Worm (Caenorhabditis elegans): Measurements from ENCODE around the gene cki-2.

cki-2 gene

ce11 chrII:7806872-7807271, 9.4 kb upstream of the cki-2 start:
- no peak for TF ChIP-seq elt-1 (tag; optimal IDR thresholded peaks at IDR 0.05; ENCODE audit: borderline replicate concordance, insufficient read depth)
- no peak for TF ChIP-seq nhr-12 (tag; optimal IDR thresholded peaks at IDR 0.05)
- TF ChIP-seq blmp-1 (tag; optimal IDR thresholded peaks at IDR 0.05), result no peak
- TF ChIP-seq sem-2 (GFP tag; optimal IDR thresholded peaks at IDR 0.05), result no peak
- no peak for TF ChIP-seq ztf-11 (tag; optimal IDR thresholded peaks at IDR 0.05)
- TF ChIP-seq ham-2 (GFP tag; optimal IDR thresholded peaks at IDR 0.05), result no peak
- TF ChIP-seq elt-3 (tag; optimal IDR thresholded peaks at IDR 0.05), result no peak
- no peak for TF ChIP-seq ceh-43 (GFP tag; optimal IDR thresholded peaks at IDR 0.05)
- TF ChIP-seq hlh-1 (tag; optimal IDR thresholded peaks at IDR 0.05), result no peak
- no peak for TF ChIP-seq nhr-76 (tag; optimal IDR thresholded peaks at IDR 0.05)
- TF ChIP-seq mep-1 (tag; optimal IDR thresholded peaks at IDR 0.05), result no peak
- no peak for TF ChIP-seq bed-3 (GFP tag; optimal IDR thresholded peaks at IDR 0.05)
- TF ChIP-seq nhr-28 (tag; optimal IDR thresholded peaks at IDR 0.05), result no peak
- TF ChIP-seq tbx-8 (GFP tag; optimal IDR thresholded peaks at IDR 0.05), result no peak
- no peak for TF ChIP-seq lin-32 (GFP tag; optimal IDR thresholded peaks at IDR 0.05)
- no peak for TF ChIP-seq mls-2 (tag; optimal IDR thresholded peaks at IDR 0.05)
- no peak for TF ChIP-seq ceh-83 (GFP tag; optimal IDR thresholded peaks at IDR 0.05)
- TF ChIP-seq snpc-4 (tag; optimal IDR thresholded peaks at IDR 0.05), result no peak
- TF ChIP-seq unc-39 (tag; optimal IDR thresholded peaks at IDR 0.05), result no peak
- no peak for TF ChIP-seq unc-62 (GFP tag; optimal IDR thresholded peaks at IDR 0.05)

DNA sequence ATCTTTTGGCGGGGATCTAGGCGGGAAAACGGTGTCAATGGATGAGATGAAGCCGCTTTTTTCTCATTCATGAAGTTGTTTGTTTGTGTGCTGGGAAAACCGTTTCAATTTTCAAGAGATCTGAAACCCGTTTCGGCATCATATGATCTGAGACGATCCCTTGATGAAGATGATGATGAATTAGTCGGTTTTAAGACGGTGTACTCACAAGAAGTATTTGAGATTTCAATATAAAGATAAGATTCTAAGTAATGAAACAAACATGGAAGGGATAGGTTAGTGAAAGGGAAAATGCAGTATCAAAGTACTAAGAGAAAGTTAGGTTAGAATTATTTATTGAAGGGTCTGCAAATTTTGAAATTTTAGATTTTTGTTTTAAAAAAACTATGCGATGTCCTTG, 8.1 kb upstream of the cki-2 start:
- TF ChIP-seq pha-4 (tag; optimal IDR thresholded peaks at IDR 0.05) (no peak), bed-3 (GFP tag; optimal IDR thresholded peaks at IDR 0.05) (no peak), ceh-83 (GFP tag; optimal IDR thresholded peaks at IDR 0.05) (no peak), lsy-2 (tag; optimal IDR thresholded peaks at IDR 0.05) (no peak), ztf-11 (tag; optimal IDR thresholded peaks at IDR 0.05) (no peak), sptf-1 (tag; optimal IDR thresholded peaks at IDR 0.05) (no peak), nhr-2 (tag; optimal IDR thresholded peaks at IDR 0.05) (no peak), nhr-76 (tag; optimal IDR thresholded peaks at IDR 0.05) (no peak), flh-1 (GFP tag; optimal IDR thresholded peaks at IDR 0.05) (no peak), hlh-1 (tag; optimal IDR thresholded peaks at IDR 0.05) (no peak)

DNA sequence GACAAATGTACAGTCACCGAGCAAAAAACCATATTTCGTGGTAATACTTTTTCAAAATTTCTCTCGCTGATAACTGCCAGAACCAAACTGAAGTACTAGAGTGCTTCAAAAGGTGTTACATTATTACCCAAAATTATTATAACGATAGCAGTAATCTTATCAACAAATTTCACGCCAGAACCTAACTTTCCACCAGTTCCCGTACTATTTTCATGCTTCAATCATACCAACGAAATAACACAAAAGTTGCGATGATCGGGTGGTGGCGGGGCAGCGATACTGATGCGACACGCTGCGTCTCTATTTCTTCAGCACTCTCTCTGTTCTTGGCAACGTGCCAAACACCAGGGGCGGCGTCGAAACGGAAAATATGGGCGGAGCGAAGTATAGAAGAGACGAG, 7.3 kb upstream of the cki-2 start:
- TF ChIP-seq ceh-83 (GFP tag; optimal IDR thresholded peaks at IDR 0.05) (no peak), nhr-28 (tag; optimal IDR thresholded peaks at IDR 0.05) (no peak), mab-5 (tag; optimal IDR thresholded peaks at IDR 0.05) (no peak), elt-3 (tag; optimal IDR thresholded peaks at IDR 0.05) (no peak), unc-120 (tag; optimal IDR thresholded peaks at IDR 0.05; ENCODE audit: poor library complexity, severe bottlenecking) (peak; percentile 20), nhr-2 (tag; optimal IDR thresholded peaks at IDR 0.05) (no peak)

- TF ChIP-seq ceh-83 (GFP tag; optimal IDR thresholded peaks at IDR 0.05) (no peak), mls-2 (tag; optimal IDR thresholded peaks at IDR 0.05) (peak; percentile 68), bed-3 (GFP tag; optimal IDR thresholded peaks at IDR 0.05) (no peak), cnd-1 (tag; optimal IDR thresholded peaks at IDR 0.05) (peak; percentile 64), lin-13 (tag; optimal IDR thresholded peaks at IDR 0.05) (no peak), ceh-43 (GFP tag; optimal IDR thresholded peaks at IDR 0.05) (peak; percentile 6), ces-1 (GFP tag; optimal IDR thresholded peaks at IDR 0.05) (peak; percentile 90), hlh-1 (tag; optimal IDR thresholded peaks at IDR 0.05) (peak; percentile 66), lin-32 (GFP tag; optimal IDR thresholded peaks at IDR 0.05) (peak; percentile 81), M03D4.4 (tag; optimal IDR thresholded peaks at IDR 0.05) (no peak), nhr-12 (tag; optimal IDR thresholded peaks at IDR 0.05) (no peak), unc-120 (tag; optimal IDR thresholded peaks at IDR 0.05; ENCODE audit: poor library complexity, severe bottlenecking) (no peak), ztf-11 (tag; optimal IDR thresholded peaks at IDR 0.05) (peak; percentile 62)
Observed at ce11 chrII:7809358-7809914, 6.9 kb upstream of the cki-2 start.

ce11 chrII:7810162-7810868, 6.0 kb upstream of the cki-2 start:
- TF ChIP-seq zip-8 (tag; optimal IDR thresholded peaks at IDR 0.05) (no peak), nhr-2 (tag; optimal IDR thresholded peaks at IDR 0.05) (no peak), bed-3 (GFP tag; optimal IDR thresholded peaks at IDR 0.05) (no peak), cnd-1 (tag; optimal IDR thresholded peaks at IDR 0.05) (no peak), ceh-43 (GFP tag; optimal IDR thresholded peaks at IDR 0.05) (no peak), nhr-237 (tag; optimal IDR thresholded peaks at IDR 0.05) (no peak), ces-1 (GFP tag; optimal IDR thresholded peaks at IDR 0.05) (peak; percentile 7), drap-1 (GFP tag; optimal IDR thresholded peaks at IDR 0.05) (no peak), nhr-76 (tag; optimal IDR thresholded peaks at IDR 0.05) (no peak), sem-2 (GFP tag; optimal IDR thresholded peaks at IDR 0.05) (no peak), elt-3 (tag; optimal IDR thresholded peaks at IDR 0.05) (no peak), unc-39 (tag; optimal IDR thresholded peaks at IDR 0.05) (no peak), unc-62 (GFP tag; optimal IDR thresholded peaks at IDR 0.05) (no peak), mls-2 (tag; optimal IDR thresholded peaks at IDR 0.05) (no peak), lin-13 (tag; optimal IDR thresholded peaks at IDR 0.05) (no peak), ceh-39 (tag; optimal IDR thresholded peaks at IDR 0.05) (no peak), mep-1 (tag; optimal IDR thresholded peaks at IDR 0.05) (no peak), elt-1 (tag; optimal IDR thresholded peaks at IDR 0.05; ENCODE audit: borderline replicate concordance, insufficient read depth) (no peak), lin-32 (GFP tag; optimal IDR thresholded peaks at IDR 0.05) (no peak), pha-4 (tag; optimal IDR thresholded peaks at IDR 0.05) (peak; percentile 35), tbx-8 (GFP tag; optimal IDR thresholded peaks at IDR 0.05) (no peak), flh-1 (GFP tag; optimal IDR thresholded peaks at IDR 0.05) (no peak), ceh-83 (GFP tag; optimal IDR thresholded peaks at IDR 0.05) (no peak), snpc-4 (tag; optimal IDR thresholded peaks at IDR 0.05) (no peak), ham-2 (GFP tag; optimal IDR thresholded peaks at IDR 0.05) (no peak), nhr-12 (tag; optimal IDR thresholded peaks at IDR 0.05) (no peak), M03D4.4 (tag; optimal IDR thresholded peaks at IDR 0.05) (no peak), lsy-2 (tag; optimal IDR thresholded peaks at IDR 0.05) (peak; percentile 29), blmp-1 (tag; optimal IDR thresholded peaks at IDR 0.05) (no peak), unc-120 (tag; optimal IDR thresholded peaks at IDR 0.05; ENCODE audit: poor library complexity, severe bottlenecking) (no peak)

Data from whole organism, mixed stage, embryonic.